Worm (Caenorhabditis elegans): ENCODE results near the gene catp-2.
A peak's percentile ranks its signal among the peaks of the same experiment; 100 is the strongest.

catp-2 gene

DNA sequence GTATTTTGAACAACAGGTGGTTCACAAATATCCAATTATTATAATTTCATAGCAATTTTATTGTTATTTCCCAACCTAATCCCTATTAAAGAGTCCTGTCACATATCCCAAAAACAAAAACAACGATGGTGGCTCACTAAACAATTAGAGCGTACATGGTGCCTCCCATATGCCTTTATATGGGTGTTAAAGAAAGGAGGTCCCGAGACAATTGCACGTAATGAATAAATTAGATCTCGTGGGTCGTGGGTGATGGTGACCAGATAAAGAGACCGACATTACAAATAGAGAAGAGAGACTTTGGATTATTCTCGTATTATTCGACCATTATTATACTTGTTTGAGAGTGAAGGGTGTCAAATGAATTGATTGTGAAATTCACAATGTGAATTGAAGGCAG is 32.7 kb downstream of the catp-2 start:
- TF ChIP-seq ztf-23 (GFP tag; IDR thresholded peaks at IDR 0.05) (no peak), flt-1 (GFP tag; IDR thresholded peaks at IDR 0.05) (no peak), klf-2 (GFP tag; conservative IDR thresholded peaks at IDR 0.05) (no peak), ref-1 (GFP tag; conservative IDR thresholded peaks at IDR 0.05) (no peak), tab-1 (GFP tag; IDR thresholded peaks at IDR 0.05) (no peak), cog-1 (tag; optimal IDR thresholded peaks at IDR 0.05) (peak; percentile 6)

DNA sequence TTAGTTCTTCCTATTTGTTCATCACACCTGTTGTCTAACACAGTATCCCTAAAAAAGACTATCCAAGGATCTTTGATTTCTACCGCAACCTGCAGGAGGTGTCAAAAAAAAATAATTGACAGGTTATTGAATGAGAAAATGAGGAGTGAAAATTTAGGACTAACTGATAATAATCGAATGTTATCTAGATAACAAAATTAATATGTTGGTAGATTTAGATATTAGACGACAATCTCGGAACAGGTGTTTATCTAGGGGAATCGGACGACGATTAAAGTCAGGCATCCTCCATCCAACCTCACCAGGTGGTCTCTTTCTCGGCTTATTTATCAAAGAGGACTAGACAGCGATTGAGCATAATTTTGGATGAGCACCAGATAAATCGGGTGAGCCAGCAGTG is 34.3 kb downstream of the catp-2 start:
- TF ChIP-seq ztf-23 (GFP tag; IDR thresholded peaks at IDR 0.05) (no peak), med-1 (GFP tag; optimal IDR thresholded peaks at IDR 0.05; ENCODE audit: insufficient read depth) (no peak), ztf-29 (GFP tag; IDR thresholded peaks at IDR 0.05) (no peak), flt-1 (GFP tag; IDR thresholded peaks at IDR 0.05) (no peak), cog-1 (tag; optimal IDR thresholded peaks at IDR 0.05) (no peak), T22C8.4 (GFP tag; IDR thresholded peaks at IDR 0.05) (no peak), ref-1 (GFP tag; conservative IDR thresholded peaks at IDR 0.05) (no peak)

ce11 chrV:4969503-4969902 is 35.0 kb downstream of the catp-2 start:
- no peak for TF ChIP-seq T22C8.4 (GFP tag; IDR thresholded peaks at IDR 0.05)
- TF ChIP-seq flt-1 (GFP tag; IDR thresholded peaks at IDR 0.05): no peak
- TF ChIP-seq tab-1 (GFP tag; IDR thresholded peaks at IDR 0.05): no peak
- TF ChIP-seq klf-2 (GFP tag; conservative IDR thresholded peaks at IDR 0.05): no peak
- no peak for TF ChIP-seq ref-1 (GFP tag; conservative IDR thresholded peaks at IDR 0.05)

- no peak for TF ChIP-seq klf-2 (GFP tag; conservative IDR thresholded peaks at IDR 0.05)
Measured at ce11 chrV:4972943-4973342, 38.4 kb downstream of the catp-2 start, which contains the start of gene srsx-9. Gene srsx-9, minus strand, starts transcription at chrV:4973043.

DNA sequence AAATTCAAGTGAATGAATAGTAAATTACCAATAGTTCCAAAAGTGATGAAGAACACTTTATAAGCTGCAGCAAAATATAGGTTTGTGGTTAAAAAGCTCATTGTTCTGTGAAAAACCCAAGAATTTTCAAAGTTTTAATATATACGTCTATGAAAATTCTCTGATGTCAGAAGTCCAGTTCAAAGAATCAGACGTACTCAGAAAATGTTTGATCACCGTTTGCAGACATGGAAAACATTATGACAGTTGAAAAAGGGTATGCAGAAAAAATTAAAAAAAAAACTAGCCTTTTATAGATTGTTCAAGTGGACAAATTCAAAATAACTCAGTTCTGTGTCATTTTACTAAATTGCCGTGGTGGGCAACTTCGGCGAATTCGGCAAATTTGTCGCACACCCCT is 40.2 kb downstream of the catp-2 start, which contains the start of gene srsx-10:
Gene srsx-10, minus strand, starts transcription at position 101 of the 400 bp plus-strand sequence.
- no peak for TF ChIP-seq ztf-29 (GFP tag; IDR thresholded peaks at IDR 0.05)
- no peak for TF ChIP-seq ref-1 (GFP tag; conservative IDR thresholded peaks at IDR 0.05)
- TF ChIP-seq T22C8.4 (GFP tag; IDR thresholded peaks at IDR 0.05): no peak
- TF ChIP-seq klf-2 (GFP tag; conservative IDR thresholded peaks at IDR 0.05): no peak
- no peak for TF ChIP-seq ztf-23 (GFP tag; IDR thresholded peaks at IDR 0.05)
- TF ChIP-seq flt-1 (GFP tag; IDR thresholded peaks at IDR 0.05): no peak
- TF ChIP-seq med-1 (GFP tag; optimal IDR thresholded peaks at IDR 0.05; ENCODE audit: insufficient read depth): no peak
- no peak for TF ChIP-seq tab-1 (GFP tag; IDR thresholded peaks at IDR 0.05)
- TF ChIP-seq cog-1 (tag; optimal IDR thresholded peaks at IDR 0.05): no peak

- TF ChIP-seq ztf-23 (GFP tag; IDR thresholded peaks at IDR 0.05) (no peak), ztf-29 (GFP tag; IDR thresholded peaks at IDR 0.05) (no peak), ref-1 (GFP tag; conservative IDR thresholded peaks at IDR 0.05) (no peak), cog-1 (tag; optimal IDR thresholded peaks at IDR 0.05) (no peak), klf-2 (GFP tag; conservative IDR thresholded peaks at IDR 0.05) (no peak), flt-1 (GFP tag; IDR thresholded peaks at IDR 0.05) (no peak), T22C8.4 (GFP tag; IDR thresholded peaks at IDR 0.05) (no peak), med-1 (GFP tag; optimal IDR thresholded peaks at IDR 0.05; ENCODE audit: insufficient read depth) (no peak), tab-1 (GFP tag; IDR thresholded peaks at IDR 0.05) (no peak)
Measured at ce11 chrV:4975140-4975539, 40.6 kb downstream of the catp-2 start, which contains the start of gene F26G5.1. Gene F26G5.1, plus strand, starts transcription at chrV:4975478.

DNA sequence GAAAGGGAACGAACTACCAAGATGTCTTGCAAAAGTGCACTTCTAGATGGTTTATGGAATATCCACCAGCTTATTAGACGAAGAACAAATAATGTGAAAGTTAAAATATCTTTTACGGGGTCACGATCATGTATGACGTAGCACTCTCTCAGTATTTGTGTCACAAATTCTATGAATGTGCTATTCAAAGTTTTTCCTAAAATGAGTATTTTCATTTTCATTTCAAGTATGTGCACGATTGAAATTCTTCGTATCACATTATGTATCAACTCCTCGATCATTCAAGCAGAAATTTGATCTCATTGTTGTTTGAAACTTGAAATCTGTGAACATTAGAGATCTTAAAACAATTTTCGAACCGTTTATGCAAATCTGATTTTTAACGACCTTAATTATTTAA is 43.0 kb downstream of the catp-2 start:
- TF ChIP-seq cog-1 (tag; optimal IDR thresholded peaks at IDR 0.05) (no peak), ztf-29 (GFP tag; IDR thresholded peaks at IDR 0.05) (no peak), klf-2 (GFP tag; conservative IDR thresholded peaks at IDR 0.05) (no peak), ref-1 (GFP tag; conservative IDR thresholded peaks at IDR 0.05) (no peak), med-1 (GFP tag; optimal IDR thresholded peaks at IDR 0.05; ENCODE audit: insufficient read depth) (no peak), ztf-23 (GFP tag; IDR thresholded peaks at IDR 0.05) (no peak)

ce11 chrV:4979060-4979459 is 44.6 kb downstream of the catp-2 start, which contains the start of gene srsx-11:
Gene srsx-11, minus strand, starts transcription at chrV:4979160.
- TF ChIP-seq klf-2 (GFP tag; conservative IDR thresholded peaks at IDR 0.05) (no peak), ztf-23 (GFP tag; IDR thresholded peaks at IDR 0.05) (no peak), T22C8.4 (GFP tag; IDR thresholded peaks at IDR 0.05) (no peak)

DNA sequence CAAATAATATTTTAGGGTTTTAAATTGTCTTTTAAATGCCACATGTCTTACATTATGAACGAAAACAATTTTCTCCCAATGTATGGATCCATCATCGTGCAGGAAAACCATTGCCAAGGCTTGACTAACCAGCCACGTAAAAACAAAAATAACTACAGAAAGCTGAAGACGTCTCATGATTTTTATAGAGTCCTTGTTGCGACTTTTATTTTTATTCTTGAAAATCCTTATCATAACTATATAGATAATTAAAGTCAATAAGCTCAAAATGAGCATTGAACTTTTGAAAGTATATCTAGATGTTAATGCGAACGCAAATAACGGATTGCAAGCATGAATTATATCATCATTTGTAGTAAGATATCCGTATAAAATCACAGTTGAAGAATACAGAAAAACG is 45.6 kb downstream of the catp-2 start:
- no peak for TF ChIP-seq med-1 (GFP tag; optimal IDR thresholded peaks at IDR 0.05; ENCODE audit: insufficient read depth)

DNA sequence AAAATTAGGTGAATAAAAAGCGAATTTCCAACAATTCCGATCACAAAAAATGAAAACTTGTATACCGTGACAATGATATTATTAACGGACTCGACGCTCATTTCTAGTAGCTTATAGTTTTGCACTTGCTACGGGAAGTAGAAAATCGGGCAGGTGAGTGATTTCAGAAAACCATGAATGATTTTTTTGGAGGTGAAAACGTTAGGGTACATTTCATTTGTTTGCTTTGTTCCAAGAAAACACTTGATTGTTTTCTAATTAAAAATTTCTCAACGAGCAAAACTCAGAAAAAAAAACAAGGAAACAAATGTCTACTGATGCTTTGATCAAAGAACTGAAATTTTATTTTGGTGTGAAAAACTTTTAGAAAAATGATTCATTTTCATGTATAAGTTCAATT is 46.4 kb downstream of the catp-2 start, which contains the start of gene srsx-12:
Gene srsx-12, minus strand, starts transcription at position 101 of the 400 bp plus-strand sequence.
- TF ChIP-seq cog-1 (tag; optimal IDR thresholded peaks at IDR 0.05): no peak
- no peak for TF ChIP-seq T22C8.4 (GFP tag; IDR thresholded peaks at IDR 0.05)
- no peak for TF ChIP-seq ztf-29 (GFP tag; IDR thresholded peaks at IDR 0.05)
- no peak for TF ChIP-seq ztf-23 (GFP tag; IDR thresholded peaks at IDR 0.05)
- TF ChIP-seq ref-1 (GFP tag; conservative IDR thresholded peaks at IDR 0.05): no peak
- no peak for TF ChIP-seq flt-1 (GFP tag; IDR thresholded peaks at IDR 0.05)
- no peak for TF ChIP-seq tab-1 (GFP tag; IDR thresholded peaks at IDR 0.05)
- no peak for TF ChIP-seq med-1 (GFP tag; optimal IDR thresholded peaks at IDR 0.05; ENCODE audit: insufficient read depth)
- TF ChIP-seq klf-2 (GFP tag; conservative IDR thresholded peaks at IDR 0.05): no peak

ce11 chrV:4983091-4983490 is 48.6 kb downstream of the catp-2 start, which contains the start of gene srsx-13:
Gene srsx-13, minus strand, starts transcription at chrV:4983191.
- no peak for TF ChIP-seq med-1 (GFP tag; optimal IDR thresholded peaks at IDR 0.05; ENCODE audit: insufficient read depth)
- no peak for TF ChIP-seq ztf-29 (GFP tag; IDR thresholded peaks at IDR 0.05)
- TF ChIP-seq klf-2 (GFP tag; conservative IDR thresholded peaks at IDR 0.05): no peak
- no peak for TF ChIP-seq ztf-23 (GFP tag; IDR thresholded peaks at IDR 0.05)
- TF ChIP-seq flt-1 (GFP tag; IDR thresholded peaks at IDR 0.05): no peak
- TF ChIP-seq T22C8.4 (GFP tag; IDR thresholded peaks at IDR 0.05): no peak
- no peak for TF ChIP-seq ref-1 (GFP tag; conservative IDR thresholded peaks at IDR 0.05)
- TF ChIP-seq tab-1 (GFP tag; IDR thresholded peaks at IDR 0.05): no peak
- no peak for TF ChIP-seq cog-1 (tag; optimal IDR thresholded peaks at IDR 0.05)

All from whole organism, midembryonic.